Fruit fly (Drosophila melanogaster): ENCODE measurements around the gene Idi.
A peak's percentile ranks its signal among the peaks of the same experiment; 100 is the strongest.

Gene Idi

DNA sequence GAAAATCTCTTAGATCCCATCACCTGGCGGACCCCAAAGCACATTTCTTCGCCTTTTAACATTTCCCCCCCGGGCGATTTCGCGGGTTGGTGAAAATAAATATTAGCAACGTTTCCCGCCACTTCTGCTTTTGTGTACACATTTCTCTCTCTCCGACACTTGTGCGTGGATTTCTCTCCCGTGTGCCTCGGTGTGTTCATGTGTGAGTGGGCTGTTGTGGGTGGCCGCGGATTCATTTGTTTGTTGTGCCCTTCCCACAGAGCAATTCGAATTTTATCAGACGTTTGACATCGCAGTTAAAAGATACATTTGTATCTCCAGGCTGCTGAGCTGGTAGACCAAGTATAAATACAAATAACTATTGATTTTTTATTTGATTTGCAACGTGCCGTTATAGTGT is 45.7 kb upstream of the Idi start:
- peak; percentile 31 for TF ChIP-seq OdsH (GFP tag; optimal IDR thresholded peaks at IDR 0.05)
- TF ChIP-seq Vsx2 (GFP tag; optimal IDR thresholded peaks at IDR 0.05; ENCODE audit: partially characterized antibody) = no peak
- no peak for TF ChIP-seq fru (GFP tag; optimal IDR thresholded peaks at IDR 0.05)
- peak; percentile 40 for TF ChIP-seq psq (GFP tag; optimal IDR thresholded peaks at IDR 0.05)
- TF ChIP-seq foxo (GFP tag; optimal IDR thresholded peaks at IDR 0.05) = peak in 1 of 2 experiments; percentile 58
- peak; percentile 34 for TF ChIP-seq br (GFP tag; optimal IDR thresholded peaks at IDR 0.05)
- no peak for TF ChIP-seq lola (GFP tag; optimal IDR thresholded peaks at IDR 0.05)
- TF ChIP-seq Mio (GFP tag; optimal IDR thresholded peaks at IDR 0.05) = no peak
- TF ChIP-seq Rel (GFP tag; optimal IDR thresholded peaks at IDR 0.05) = no peak
- peak; percentile 23 for TF ChIP-seq Rel (tag; optimal IDR thresholded peaks at IDR 0.05)
- TF ChIP-seq rgr (GFP tag; optimal IDR thresholded peaks at IDR 0.05) = peak; percentile 9
- TF ChIP-seq h (GFP tag; optimal IDR thresholded peaks at IDR 0.05) = peak; percentile 44
- TF ChIP-seq HLH106 (tag; optimal IDR thresholded peaks at IDR 0.05) = peak; percentile 43
- no peak for TF ChIP-seq jim (GFP tag; optimal IDR thresholded peaks at IDR 0.05)
- no peak for TF ChIP-seq Myc (optimal IDR thresholded peaks at IDR 0.05)

DNA sequence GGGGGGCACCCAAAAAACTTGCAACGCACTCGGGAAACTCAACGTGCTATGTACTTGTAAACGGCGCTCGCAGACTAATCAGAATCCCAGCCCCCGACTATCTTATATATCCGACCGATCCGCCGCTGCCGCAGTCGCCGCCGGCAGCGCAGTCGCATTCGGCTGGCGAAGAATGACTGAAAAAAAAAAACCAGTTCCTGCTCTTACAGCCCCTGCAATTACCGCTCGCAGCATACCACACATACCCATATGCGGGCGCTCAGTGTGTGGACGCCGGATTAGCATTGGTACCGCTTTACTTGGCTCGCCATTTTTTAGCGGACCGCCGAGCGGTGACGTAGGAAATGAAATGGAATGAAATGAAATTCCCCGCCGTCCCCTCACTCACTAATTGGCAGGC is 32.8 kb upstream of the Idi start, which contains the start of gene e:
e (minus strand) TSS at position 79 of the 400 bp plus-strand sequence.
- TF ChIP-seq Mio (GFP tag; optimal IDR thresholded peaks at IDR 0.05) = no peak
- TF ChIP-seq CG9705 (GFP tag; optimal IDR thresholded peaks at IDR 0.05) = no peak
- TF ChIP-seq dl (GFP tag; optimal IDR thresholded peaks at IDR 0.05; ENCODE audit: insufficient read depth in 1 of 2, partially characterized antibody in 2 of 2) = no peak
- TF ChIP-seq brk (GFP tag; optimal IDR thresholded peaks at IDR 0.05) = no peak
- TF ChIP-seq Hr78 (GFP tag; optimal IDR thresholded peaks at IDR 0.05) = no peak
- TF ChIP-seq h (GFP tag; optimal IDR thresholded peaks at IDR 0.05) = no peak
- TF ChIP-seq jim (GFP tag; optimal IDR thresholded peaks at IDR 0.05) = no peak
- TF ChIP-seq ey (GFP tag; optimal IDR thresholded peaks at IDR 0.05) = no peak
- no peak for TF ChIP-seq sv (GFP tag; optimal IDR thresholded peaks at IDR 0.05)
- TF ChIP-seq Abd-B (GFP tag; optimal IDR thresholded peaks at IDR 0.05) = no peak
- TF ChIP-seq pan (optimal IDR thresholded peaks at IDR 0.05) = no peak
- TF ChIP-seq GATAd (GFP tag; optimal IDR thresholded peaks at IDR 0.05) = no peak
- TF ChIP-seq CG32264 (GFP tag; optimal IDR thresholded peaks at IDR 0.05) = no peak
- TF ChIP-seq dmrt93B (GFP tag; optimal IDR thresholded peaks at IDR 0.05) = no peak
- TF ChIP-seq Dfd (GFP tag; optimal IDR thresholded peaks at IDR 0.05) = no peak
- no peak for TF ChIP-seq Hnf4 (GFP tag; optimal IDR thresholded peaks at IDR 0.05)

dm6 chr3R:21241332-21241731 is 28.6 kb upstream of the Idi start:
- TF ChIP-seq psq (GFP tag; optimal IDR thresholded peaks at IDR 0.05) = no peak
- TF ChIP-seq tai (GFP tag; optimal IDR thresholded peaks at IDR 0.05) = no peak
- no peak for TF ChIP-seq Myc (optimal IDR thresholded peaks at IDR 0.05)
- no peak for TF ChIP-seq Mio (GFP tag; optimal IDR thresholded peaks at IDR 0.05)
- TF ChIP-seq Sp1 (GFP tag; optimal IDR thresholded peaks at IDR 0.05) = no peak
- TF ChIP-seq lola (GFP tag; optimal IDR thresholded peaks at IDR 0.05) = no peak
- no peak for TF ChIP-seq Hr78 (GFP tag; optimal IDR thresholded peaks at IDR 0.05)

- no peak for TF ChIP-seq CG9705 (GFP tag; optimal IDR thresholded peaks at IDR 0.05)
- no peak for TF ChIP-seq Dif (GFP tag; optimal IDR thresholded peaks at IDR 0.05; ENCODE audit: partially characterized antibody)
- no peak for TF ChIP-seq pan (optimal IDR thresholded peaks at IDR 0.05)
- no peak for TF ChIP-seq Vsx2 (GFP tag; optimal IDR thresholded peaks at IDR 0.05; ENCODE audit: partially characterized antibody)
- TF ChIP-seq dmrt93B (GFP tag; optimal IDR thresholded peaks at IDR 0.05) = no peak
- no peak for TF ChIP-seq Myc (optimal IDR thresholded peaks at IDR 0.05)
- TF ChIP-seq Rel (GFP tag; optimal IDR thresholded peaks at IDR 0.05) = no peak
- no peak for TF ChIP-seq Rel (tag; optimal IDR thresholded peaks at IDR 0.05)
- no peak for TF ChIP-seq usp (GFP tag; optimal IDR thresholded peaks at IDR 0.05)
These were observed 27.6 kb upstream of the Idi start, which contains the start of gene CG5892 for dm6 chr3R:21242318-21242717. TSS of gene CG5892 (plus strand) at chr3R:21242618.

dm6 chr3R:21245846-21246245 is 24.1 kb upstream of the Idi start:
- TF ChIP-seq Dif (GFP tag; optimal IDR thresholded peaks at IDR 0.05; ENCODE audit: partially characterized antibody) = no peak
- TF ChIP-seq Abd-B (GFP tag; optimal IDR thresholded peaks at IDR 0.05) = no peak
- no peak for TF ChIP-seq Hr78 (GFP tag; optimal IDR thresholded peaks at IDR 0.05)
- no peak for TF ChIP-seq Dfd (GFP tag; optimal IDR thresholded peaks at IDR 0.05)
- no peak for TF ChIP-seq Sp1 (GFP tag; optimal IDR thresholded peaks at IDR 0.05)
- no peak for TF ChIP-seq Hr83 (GFP tag; optimal IDR thresholded peaks at IDR 0.05; ENCODE audit: poor library complexity, severe bottlenecking)
- no peak for TF ChIP-seq Myc (optimal IDR thresholded peaks at IDR 0.05)
- no peak for TF ChIP-seq Jra (GFP tag; optimal IDR thresholded peaks at IDR 0.05)
- TF ChIP-seq sv (GFP tag; optimal IDR thresholded peaks at IDR 0.05) = no peak
- TF ChIP-seq brk (GFP tag; optimal IDR thresholded peaks at IDR 0.05) = no peak
- no peak for TF ChIP-seq CrebA (GFP tag; optimal IDR thresholded peaks at IDR 0.05; ENCODE audit: borderline replicate concordance)
- TF ChIP-seq ey (GFP tag; optimal IDR thresholded peaks at IDR 0.05) = no peak
